Fruit fly (Drosophila melanogaster) whole organism, wandering third instar larva: ENCODE measurements around the gene CG32407.

Experiments used
- Dfd ChIP-seq: fragments of >200 bp; optimal IDR thresholded peaks from 2 replicates; lab custom pipeline; 2017; ENCODE audit warnings: missing biosample characterization, missing genetic modification characterization
- Dif ChIP-seq: fragments of 200-275, 200-300 bp; sonication (Bioruptor generic); optimal IDR thresholded peaks from 2 replicates; lab custom pipeline; 2018; ENCODE audit warnings: missing biosample characterization, missing genetic modification characterization; ENCODE audit not compliant: partially characterized antibody
- GATAd ChIP-seq: sonication (Bioruptor generic); optimal IDR thresholded peaks from 2 replicates; lab custom pipeline; 2016; ENCODE audit warnings: missing biosample characterization, missing genetic modification characterization
- OdsH ChIP-seq: fragments of 200-800 bp; sonication (Bioruptor generic); optimal IDR thresholded peaks from 2 replicates; lab custom pipeline; 2016; ENCODE audit warnings: missing biosample characterization, mild to moderate bottlenecking, missing genetic modification characterization
- Sp1 ChIP-seq: fragments of 200-800 bp; sonication (Bioruptor generic); optimal IDR thresholded peaks from 3 replicates; lab custom pipeline; 2019; ENCODE audit warnings: missing biosample characterization, mild to moderate bottlenecking, missing genetic modification characterization, moderate library complexity
- br ChIP-seq: fragments of 200-800 bp; sonication (Bioruptor generic); optimal IDR thresholded peaks from 2 replicates; lab custom pipeline; 2016; ENCODE audit warnings: missing biosample characterization, missing genetic modification characterization
- pan ChIP-seq: fragments of >200 bp; optimal IDR thresholded peaks from 2 replicates; lab custom pipeline; 2017
- psq ChIP-seq: fragments of 200-800 bp; sonication (Bioruptor generic); optimal IDR thresholded peaks from 3 replicates; lab custom pipeline; 2017; ENCODE audit warnings: missing biosample characterization, mild to moderate bottlenecking, missing genetic modification characterization, moderate library complexity
- sv ChIP-seq: fragments of 200-800 bp; sonication (Bioruptor generic); optimal IDR thresholded peaks from 3 replicates; lab custom pipeline; 2016; ENCODE audit warnings: missing biosample characterization, missing genetic modification characterization

DNA sequence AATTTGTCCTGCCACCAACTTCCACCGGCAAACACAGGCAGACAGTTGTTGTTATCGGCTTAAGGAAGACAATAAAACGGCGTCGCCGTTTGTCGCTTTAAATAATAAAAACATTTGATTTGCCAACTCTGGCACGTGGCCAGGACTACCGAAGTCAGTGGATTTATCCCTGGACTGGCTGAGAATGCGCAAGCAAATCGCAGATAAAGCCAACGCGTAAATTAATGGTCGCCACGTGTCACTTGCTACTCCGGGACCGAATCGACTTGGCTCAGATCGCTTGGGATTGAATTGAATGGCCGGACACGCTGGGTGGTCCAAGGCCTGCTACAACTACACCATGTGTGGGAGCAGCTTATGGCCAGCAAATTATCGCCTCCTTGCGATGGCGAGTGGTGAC, 28.8 kb upstream of the CG32407 start:
- TF ChIP-seq sv (GFP tag; lab: Kevin White, UChicago) = no peak
- TF ChIP-seq Dfd (GFP tag; lab: Kevin White, UChicago) = no peak
- TF ChIP-seq Sp1 (GFP tag; lab: Kevin White, UChicago) = no peak
- TF ChIP-seq GATAd (GFP tag; lab: Kevin White, UChicago) = no peak
- TF ChIP-seq pan (lab: Kevin White, UChicago) = no peak
- no peak for TF ChIP-seq OdsH (GFP tag; lab: Kevin White, UChicago)
- TF ChIP-seq Dif (GFP tag; lab: Kevin White, UChicago) = no peak
- no peak for TF ChIP-seq br (GFP tag; lab: Kevin White, UChicago)
- no peak for TF ChIP-seq psq (GFP tag; lab: Kevin White, UChicago)
